Worm (Caenorhabditis elegans) whole organism, young adult: ENCODE measurements around the gene K09H11.11.
"Not testable (repeated sequence)": the region's sequence is repeated elsewhere in the genome, so short reads cannot be mapped to it uniquely, and the experiment has no call there.

Experiments used
- B0019.2 ChIP-seq: fragments of 200-800 bp; sonication (Bioruptor generic); conservative IDR thresholded peaks from 2 replicates; pipeline ENCODE4 v1.3.6; 2022; ENCODE audit warnings: missing genetic modification reagents, missing genetic modification characterization, missing compliant biosample characterization
- C06A6.2 ChIP-seq: fragments of 200-800 bp; sonication (Bioruptor generic); conservative IDR thresholded peaks from 2 replicates; pipeline ENCODE4 v1.3.6; 2022; ENCODE audit warnings: missing genetic modification characterization, missing compliant biosample characterization
- D2030.7 ChIP-seq: fragments of 200-800 bp; sonication (Bioruptor generic); IDR thresholded peaks from 2 replicates; pipeline ENCODE4 v1.3.6; 2022; ENCODE audit warnings: missing genetic modification reagents, missing genetic modification characterization, missing compliant biosample characterization
- F33H1.4 ChIP-seq: fragments of 200-800 bp; sonication (Bioruptor generic); IDR thresholded peaks from 2 replicates; pipeline ENCODE4 v1.3.6; 2022; ENCODE audit warnings: missing genetic modification reagents, missing genetic modification characterization, missing compliant biosample characterization
- F57C9.4 ChIP-seq: sonication (generic microtip); optimal IDR thresholded peaks from 2 replicates; lab custom pipeline; 2017; ENCODE audit warnings: mild to moderate bottlenecking, missing genetic modification characterization, missing compliant biosample characterization
- K11D2.4 ChIP-seq: fragments of 200-800 bp; sonication (Bioruptor generic); IDR thresholded peaks from 2 replicates; pipeline ENCODE4 v1.3.6; 2022; ENCODE audit warnings: missing genetic modification reagents, missing genetic modification characterization, missing compliant biosample characterization
- Y53G8AR.9 ChIP-seq: fragments of 200-800 bp; sonication (Bioruptor generic); conservative IDR thresholded peaks from 2 replicates; pipeline ENCODE4 v1.3.6; 2022; ENCODE audit warnings: missing genetic modification reagents, missing genetic modification characterization, missing compliant biosample characterization
- Y67H2A.10 ChIP-seq: fragments of 200-800 bp; sonication (Bioruptor generic); conservative IDR thresholded peaks from 2 replicates; pipeline ENCODE4 v1.3.6; 2022; ENCODE audit warnings: missing genetic modification reagents, missing genetic modification characterization, missing compliant biosample characterization
- Y95B8A.8 ChIP-seq: fragments of 200-800 bp; sonication (Bioruptor generic); IDR thresholded peaks from 2 replicates; pipeline ENCODE4 v1.3.6; 2022; ENCODE audit warnings: missing genetic modification reagents, missing genetic modification characterization, missing compliant biosample characterization
- ZK185.1 ChIP-seq: sonication (generic microtip); optimal IDR thresholded peaks from 2 replicates; lab custom pipeline; 2016; ENCODE audit warnings: mild to moderate bottlenecking, missing genetic modification characterization, missing compliant biosample characterization; ENCODE audit not compliant: poor library complexity, severe bottlenecking
- atf-7 ChIP-seq: sonication (generic microtip); optimal IDR thresholded peaks from 2 replicates; lab custom pipeline; 2017; ENCODE audit warnings: mild to moderate bottlenecking, missing genetic modification characterization, missing compliant biosample characterization
- attf-3 ChIP-seq: fragments of 200-800 bp; sonication (Bioruptor generic); conservative IDR thresholded peaks from 2 replicates; pipeline ENCODE4 v1.3.6; 2022; ENCODE audit warnings: missing genetic modification reagents, missing genetic modification characterization, missing compliant biosample characterization
- attf-6 ChIP-seq: fragments of 200-800 bp; sonication (Bioruptor generic); IDR thresholded peaks from 2 replicates; pipeline ENCODE4 v1.3.6; 2022; ENCODE audit warnings: missing genetic modification reagents, missing genetic modification characterization, missing compliant biosample characterization
- ccch-3 ChIP-seq: fragments of 200-800 bp; sonication (Bioruptor generic); optimal IDR thresholded peaks from 2 replicates; lab custom pipeline; 2018; ENCODE audit warnings: mild to moderate bottlenecking, missing genetic modification characterization, missing compliant biosample characterization
- cebp-1 ChIP-seq, 2 experiments: fragments of 200-800 bp in 1 of 2; sonication (Bioruptor generic) in 1 of 2; sonication (generic microtip) in 1 of 2; IDR thresholded peaks in 1 of 2; optimal IDR thresholded peaks in 1 of 2; 2 replicates each; pipeline versions ENCODE4 v1.3.6 to Lab custom; 2017 to 2022; ENCODE audit warnings: missing compliant biosample characterization in 2 of 2, missing genetic modification characterization in 2 of 2, mild to moderate bottlenecking in 1 of 2, missing genetic modification reagents in 1 of 2, moderate library complexity in 1 of 2
- ceh-100 ChIP-seq: fragments of 200-800 bp; sonication (Bioruptor generic); IDR thresholded peaks from 2 replicates; pipeline ENCODE4 v1.3.6; 2022; ENCODE audit warnings: missing genetic modification reagents, missing genetic modification characterization, missing compliant biosample characterization
- ceh-40 ChIP-seq: fragments of 200-800 bp; sonication (Bioruptor generic); IDR thresholded peaks from 2 replicates; pipeline ENCODE4 v1.3.6; 2022; ENCODE audit warnings: missing genetic modification characterization, missing compliant biosample characterization
- ceh-91 ChIP-seq: fragments of 200-800 bp; sonication (Bioruptor generic); IDR thresholded peaks from 2 replicates; pipeline ENCODE4 v1.3.6; 2022; ENCODE audit warnings: missing genetic modification reagents, missing genetic modification characterization, missing compliant biosample characterization
- dox-1 ChIP-seq: fragments of 200-800 bp; sonication (Bioruptor generic); IDR thresholded peaks from 2 replicates; pipeline ENCODE4 v1.3.6; 2022; ENCODE audit warnings: missing genetic modification reagents, missing genetic modification characterization, missing compliant biosample characterization
- efl-1 ChIP-seq: fragments of 150-350 bp; optimal IDR thresholded peaks from 2 replicates; lab custom pipeline; 2014; ENCODE audit warnings: missing biosample characterization, missing genetic modification reagents, missing genetic modification characterization
- egl-44 ChIP-seq: fragments of 200-800 bp; sonication (Bioruptor generic); IDR thresholded peaks from 2 replicates; pipeline ENCODE4 v1.3.6; 2022; ENCODE audit warnings: missing genetic modification reagents, missing genetic modification characterization, missing compliant biosample characterization
- egrh-3 ChIP-seq: fragments of 200-800 bp; sonication (Bioruptor generic); IDR thresholded peaks from 2 replicates; pipeline ENCODE4 v1.3.6; 2022; ENCODE audit warnings: missing genetic modification reagents, missing genetic modification characterization, missing compliant biosample characterization
- ekl-4 ChIP-seq: fragments of 200-800 bp; sonication (Bioruptor generic); IDR thresholded peaks from 2 replicates; pipeline ENCODE4 v1.3.6; 2022; ENCODE audit warnings: missing genetic modification reagents, missing genetic modification characterization, missing compliant biosample characterization
- hmg-1.2 ChIP-seq: fragments of 200-800 bp; sonication (Bioruptor generic); IDR thresholded peaks from 2 replicates; pipeline ENCODE4 v1.3.6; 2022; ENCODE audit warnings: missing genetic modification reagents, missing genetic modification characterization, missing compliant biosample characterization
- lag-1 ChIP-seq: fragments of 200-800 bp; sonication (Bioruptor generic); IDR thresholded peaks from 2 replicates; pipeline ENCODE4 v1.3.6; 2022; ENCODE audit warnings: missing genetic modification reagents, missing genetic modification characterization, missing compliant biosample characterization
- let-526 ChIP-seq: fragments of 200-800 bp; sonication (Bioruptor generic); IDR thresholded peaks from 2 replicates; pipeline ENCODE4 v1.3.6; 2022; ENCODE audit warnings: missing genetic modification reagents, missing genetic modification characterization, missing compliant biosample characterization
- lin-26 ChIP-seq: fragments of 200-800 bp; sonication (Bioruptor generic); IDR thresholded peaks from 2 replicates; pipeline ENCODE4 v1.3.6; 2022; ENCODE audit warnings: missing genetic modification reagents, missing genetic modification characterization, missing compliant biosample characterization
- lsl-1 ChIP-seq: fragments of 200-800 bp; sonication (Bioruptor generic); optimal IDR thresholded peaks from 2 replicates; lab custom pipeline; 2018; ENCODE audit warnings: mild to moderate bottlenecking, missing genetic modification characterization, moderate library complexity, missing compliant biosample characterization
- madf-3 ChIP-seq: fragments of 200-800 bp; sonication (Bioruptor generic); IDR thresholded peaks from 2 replicates; pipeline ENCODE4 v1.3.6; 2022; ENCODE audit warnings: missing genetic modification reagents, missing genetic modification characterization, missing compliant biosample characterization
- madf-6 ChIP-seq: fragments of 200-800 bp; sonication (Bioruptor generic); IDR thresholded peaks from 2 replicates; pipeline ENCODE4 v1.3.6; 2022; ENCODE audit warnings: missing genetic modification reagents, missing genetic modification characterization, missing compliant biosample characterization
- madf-8 ChIP-seq: fragments of 200-800 bp; sonication (Bioruptor generic); conservative IDR thresholded peaks from 2 replicates; pipeline ENCODE4 v1.3.6; 2022; ENCODE audit warnings: missing genetic modification reagents, missing genetic modification characterization, missing compliant biosample characterization
- mcd-1 ChIP-seq: fragments of 200-800 bp; sonication (Bioruptor generic); IDR thresholded peaks from 2 replicates; pipeline ENCODE4 v1.3.6; 2022; ENCODE audit warnings: missing genetic modification reagents, missing genetic modification characterization, missing compliant biosample characterization
- nfyb-1 ChIP-seq: fragments of 200-800 bp; sonication (Bioruptor generic); IDR thresholded peaks from 2 replicates; pipeline ENCODE4 v1.3.6; 2022; ENCODE audit warnings: missing genetic modification reagents, missing genetic modification characterization, missing compliant biosample characterization
- nhr-90 ChIP-seq: sonication (generic microtip); optimal IDR thresholded peaks from 2 replicates; lab custom pipeline; 2016; ENCODE audit warnings: missing genotype, mild to moderate bottlenecking, missing genetic modification characterization, missing compliant biosample characterization
- pbrm-1 ChIP-seq: fragments of 200-800 bp; sonication (Bioruptor generic); IDR thresholded peaks from 2 replicates; pipeline ENCODE4 v1.3.6; 2022; ENCODE audit warnings: missing genetic modification reagents, missing genetic modification characterization, missing compliant biosample characterization
- pha-4 ChIP-seq: fragments of 150-350 bp; sonication (generic microtip); optimal IDR thresholded peaks from 2 replicates; lab custom pipeline; 2014; ENCODE audit warnings: missing biosample characterization, missing genetic modification reagents, missing genetic modification characterization
- rcor-1 ChIP-seq: fragments of 200-800 bp; sonication (Bioruptor generic); IDR thresholded peaks from 2 replicates; pipeline ENCODE4 v1.3.6; 2022; ENCODE audit warnings: missing genetic modification reagents, missing genetic modification characterization, missing compliant biosample characterization
- sea-2 ChIP-seq: fragments of 200-800 bp; sonication (Bioruptor generic); IDR thresholded peaks from 2 replicates; pipeline ENCODE4 v1.3.6; 2022; ENCODE audit warnings: missing genetic modification characterization, missing compliant biosample characterization
- snpc-3.4 ChIP-seq: sonication (generic microtip); optimal IDR thresholded peaks from 2 replicates; lab custom pipeline; 2017; ENCODE audit warnings: missing genetic modification characterization, mild to moderate bottlenecking, missing compliant biosample characterization, antibody characterized with exemption, moderate library complexity, missing genotype, missing genetic modification reagents
- sptf-2 ChIP-seq: fragments of 200-800 bp; sonication (Bioruptor generic); optimal IDR thresholded peaks from 2 replicates; lab custom pipeline; 2018; ENCODE audit warnings: mild to moderate bottlenecking, missing genetic modification characterization, missing compliant biosample characterization
- tlf-1 ChIP-seq: fragments of 200-800 bp; sonication (Bioruptor generic); optimal IDR thresholded peaks from 2 replicates; lab custom pipeline; 2018; ENCODE audit warnings: mild to moderate bottlenecking, missing genetic modification characterization, missing compliant biosample characterization
- xnd-1 ChIP-seq: sonication (generic microtip); optimal IDR thresholded peaks from 2 replicates; lab custom pipeline; 2016; ENCODE audit warnings: missing genotype, missing genetic modification reagents, missing genetic modification characterization, missing compliant biosample characterization
- ztf-22 ChIP-seq: fragments of 200-800 bp; sonication (Bioruptor generic); optimal IDR thresholded peaks from 2 replicates; lab custom pipeline; 2018; ENCODE audit warnings: mild to moderate bottlenecking, missing genetic modification characterization, moderate library complexity, missing compliant biosample characterization
- ztf-28 ChIP-seq: fragments of 200-800 bp; sonication (Bioruptor generic); IDR thresholded peaks from 2 replicates; pipeline ENCODE4 v1.3.6; 2022; ENCODE audit warnings: missing genetic modification reagents, missing genetic modification characterization, missing compliant biosample characterization

The K09H11.11 gene

DNA sequence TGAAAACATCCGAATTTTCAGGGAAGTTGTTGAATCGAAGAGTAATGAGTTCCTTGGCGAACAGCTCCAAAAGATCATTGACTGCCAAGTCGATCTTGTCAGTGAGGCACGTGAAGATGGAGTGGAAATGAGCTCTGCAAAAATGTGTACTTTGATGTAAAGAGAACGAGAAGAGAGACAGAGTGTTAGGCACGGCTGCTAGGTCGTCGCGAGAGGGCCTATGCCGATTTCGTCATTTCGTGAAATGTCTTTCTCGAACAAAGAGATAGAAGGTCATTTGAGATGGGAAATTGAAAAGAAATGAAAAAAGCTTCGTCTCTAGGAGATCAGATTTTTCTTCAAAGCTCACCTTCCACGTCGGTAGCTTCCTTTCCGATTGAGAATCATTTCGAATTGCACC is 24.9 kb upstream of the K09H11.11 start:
- no peak for TF ChIP-seq lag-1 (GFP tag; lab: Robert Waterston, UW)
- no peak for TF ChIP-seq nhr-90
- TF ChIP-seq ccch-3 (GFP tag; lab: Kevin White, UChicago), result no peak
- no peak for TF ChIP-seq Y53G8AR.9 (GFP tag; lab: Robert Waterston, UW)
- no peak for TF ChIP-seq sptf-2 (GFP tag; lab: Kevin White, UChicago)
- no peak for TF ChIP-seq snpc-3.4
- no peak for TF ChIP-seq attf-6 (GFP tag; lab: Robert Waterston, UW)
- no peak for TF ChIP-seq cebp-1 (GFP tag; IDR thresholded peaks at IDR 0.05; lab: Robert Waterston, UW)
- peak; percentile 77 for TF ChIP-seq cebp-1 (tag; optimal IDR thresholded peaks at IDR 0.05; lab: Kevin White, UChicago)
- peak; percentile 17 for TF ChIP-seq F57C9.4 (tag; lab: Kevin White, UChicago)
- TF ChIP-seq efl-1 (GFP tag; lab: Kevin White, UChicago), result no peak
- no peak for TF ChIP-seq xnd-1 (tag; lab: Kevin White, UChicago)
- no peak for TF ChIP-seq pha-4
- no peak for TF ChIP-seq ztf-22
- no peak for TF ChIP-seq atf-7 (tag; lab: Kevin White, UChicago)
- no peak for TF ChIP-seq ekl-4

DNA sequence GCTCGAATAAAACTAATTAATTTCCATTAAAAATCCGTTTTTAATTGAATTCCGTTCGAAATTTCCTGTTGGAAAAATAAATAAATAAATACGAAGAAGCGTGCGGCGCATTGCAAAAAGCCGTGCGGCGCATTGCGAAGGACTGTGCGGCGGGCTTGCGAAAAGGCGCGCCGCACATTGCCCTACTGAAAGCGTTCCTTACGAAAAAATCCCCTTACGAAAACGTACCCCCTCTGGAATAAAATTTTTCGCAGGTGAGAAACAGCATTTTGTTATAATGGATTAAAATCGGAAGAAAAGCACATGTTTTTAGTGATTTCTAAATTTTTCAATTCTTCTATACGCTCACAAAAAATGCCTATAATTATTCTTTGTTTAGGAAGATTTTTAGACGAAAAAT is 23.2 kb upstream of the K09H11.11 start:
- TF ChIP-seq K11D2.4 (GFP tag; lab: Robert Waterston, UW) (0 out of 2 replicates have a peak, but pooled peaks have one; percentile 14), ceh-91 (GFP tag; lab: Robert Waterston, UW) (0 out of 2 replicates have a peak, but pooled peaks have one; percentile 22), cebp-1 (GFP tag; IDR thresholded peaks at IDR 0.05; lab: Robert Waterston, UW) (peak; percentile 46; the same call in 1 of the 2 replicates), F33H1.4 (peak; percentile 42; the same call in 1 of the 2 replicates), Y95B8A.8 (GFP tag; lab: Robert Waterston, UW) (peak; percentile 41; the same call in 1 of the 2 replicates), egl-44 (peak; percentile 39; the same call in 1 of the 2 replicates), egrh-3 (0 out of 2 replicates have a peak, but pooled peaks have one; percentile 37), nfyb-1 (GFP tag; lab: Robert Waterston, UW) (peak; percentile 84), dox-1 (GFP tag; lab: Robert Waterston, UW) (peak; percentile 93), attf-3 (GFP tag; lab: Robert Waterston, UW) (0 out of 2 replicates have a peak, but pooled peaks have one; percentile 47), Y67H2A.10 (GFP tag; lab: Robert Waterston, UW) (0 out of 2 replicates have a peak, but pooled peaks have one; percentile 17), hmg-1.2 (peak; percentile 46), Y53G8AR.9 (GFP tag; lab: Robert Waterston, UW) (peak; percentile 37; the same call in 1 of the 2 replicates), mcd-1 (GFP tag; lab: Robert Waterston, UW) (peak; percentile 85), ztf-28 (GFP tag; lab: Robert Waterston, UW) (0 out of 2 replicates have a peak, but pooled peaks have one; percentile 68), rcor-1 (peak; percentile 26; the same call in 1 of the 2 replicates), D2030.7 (GFP tag; lab: Robert Waterston, UW) (peak; percentile 53; the same call in 1 of the 2 replicates), pbrm-1 (GFP tag; lab: Robert Waterston, UW) (peak; percentile 59; the same call in 1 of the 2 replicates), C06A6.2 (GFP tag; lab: Robert Waterston, UW) (peak; percentile 97), ceh-100 (GFP tag; lab: Robert Waterston, UW) (peak; percentile 85), madf-6 (GFP tag; lab: Robert Waterston, UW) (peak; percentile 54)
- TF ChIP-seq cebp-1 (tag; optimal IDR thresholded peaks at IDR 0.05; lab: Kevin White, UChicago), result not testable (repeated sequence)
- TF ChIP-seq, all 124 proteins: peak for 21; not testable (repeated sequence) for 103

DNA sequence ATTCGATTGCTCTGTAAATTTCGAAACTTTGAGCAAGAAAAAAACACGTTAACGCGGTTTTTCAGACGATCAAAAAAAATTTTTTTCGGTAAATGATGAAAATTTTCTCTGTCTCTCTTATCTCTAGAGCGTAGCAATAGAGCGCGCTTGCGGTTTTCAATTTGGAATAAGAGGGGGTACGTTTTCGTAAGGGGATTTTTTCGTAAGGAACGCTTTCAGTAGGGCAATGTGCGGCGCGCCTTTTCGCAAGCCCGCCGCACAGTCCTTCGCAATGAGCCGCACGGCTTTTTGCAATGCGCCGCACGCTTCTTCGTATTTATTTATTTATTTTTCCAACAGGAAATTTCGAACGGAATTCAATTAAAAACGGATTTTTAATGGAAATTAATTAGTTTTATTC is 21.9 kb upstream of the K09H11.11 start, which contains the start of gene F44E7.4:
TSS of gene F44E7.4 (minus strand) at position 13 of the 400 bp plus-strand sequence.
- peak; percentile 92 for TF ChIP-seq let-526 (GFP tag; lab: Robert Waterston, UW)
- peak; percentile 94 for TF ChIP-seq pbrm-1 (GFP tag; lab: Robert Waterston, UW)
- 0 out of 2 replicates have a peak, but pooled peaks have one; percentile 40 for TF ChIP-seq ceh-40 (GFP tag; lab: Robert Waterston, UW)
- TF ChIP-seq xnd-1 (tag; lab: Kevin White, UChicago), result peak; percentile 45
- TF ChIP-seq madf-3 (GFP tag; lab: Robert Waterston, UW), result peak; percentile 91
- peak; percentile 83 for TF ChIP-seq Y67H2A.10 (GFP tag; lab: Robert Waterston, UW)
- peak; percentile 86 for TF ChIP-seq lin-26 (GFP tag; lab: Robert Waterston, UW)
- TF ChIP-seq lsl-1, result peak; percentile 64
- TF ChIP-seq ZK185.1 (tag; lab: Kevin White, UChicago), result peak; percentile 6
- peak; percentile 79 for TF ChIP-seq F33H1.4
- TF ChIP-seq madf-8 (GFP tag; lab: Robert Waterston, UW), result peak; percentile 86
- TF ChIP-seq sea-2 (GFP tag; lab: Robert Waterston, UW), result 0 out of 2 replicates have a peak, but pooled peaks have one; percentile 25
- TF ChIP-seq B0019.2 (GFP tag; lab: Robert Waterston, UW), result peak; percentile 88
- peak; percentile 12 for TF ChIP-seq tlf-1 (GFP tag; lab: Kevin White, UChicago)
